Worm (Caenorhabditis elegans) whole organism, dauer: ENCODE results near the gene gst-15.
"Not testable (repeated sequence)": the region's sequence is repeated elsewhere in the genome, so short reads cannot be mapped to it uniquely, and the experiment has no call there.

Experiments used
- unc-62 ChIP-seq: sonication (generic microtip); optimal IDR thresholded peaks from 2 replicates; lab custom pipeline; 2017; ENCODE audit warnings: missing biosample characterization, missing genetic modification reagents, missing genetic modification characterization

gst-15 gene

ce11 chrII:13613096-13613495 is at the start of gene gst-15:
Gene gst-15 (minus strand): TSS chrII:13613196.
- no peak for TF ChIP-seq unc-62

- not testable (repeated sequence) for TF ChIP-seq unc-62
Observed at ce11 chrII:13661990-13662389, 49.0 kb upstream of the gst-15 start, which contains the start of gene C31C9.6. Gene C31C9.6 (minus strand): TSS chrII:13662090.

- TF ChIP-seq unc-62 = not testable (repeated sequence)
Observed at ce11 chrII:13654723-13655122, 41.7 kb upstream of the gst-15 start, which contains the start of gene C31C9.9. Gene C31C9.9 (plus strand): TSS chrII:13655023.

- TF ChIP-seq unc-62 = no peak
Observed at ce11 chrII:13648230-13648629, 35.2 kb upstream of the gst-15 start, which contains the start of gene fbxa-169. Gene fbxa-169 (plus strand): TSS chrII:13648530.

ce11 chrII:13641311-13641710 is 28.3 kb upstream of the gst-15 start, which contains the start of gene fbxa-167:
Gene fbxa-167 (plus strand): TSS chrII:13641489.
- TF ChIP-seq unc-62 = no peak

- no peak for TF ChIP-seq unc-62
Observed at ce11 chrII:13640210-13640609, 27.2 kb upstream of the gst-15 start.

- no peak for TF ChIP-seq unc-62
Observed at ce11 chrII:13638576-13638975, 25.6 kb upstream of the gst-15 start.

ce11 chrII:13637941-13638489 is 25.0 kb upstream of the gst-15 start, which contains the start of gene phdh-1:
Gene phdh-1 (minus strand): TSS chrII:13638480.
- TF ChIP-seq unc-62 = no peak

ce11 chrII:13637464-13637863 is 24.5 kb upstream of the gst-15 start:
- no peak for TF ChIP-seq unc-62

ce11 chrII:13636596-13636995 is 23.6 kb upstream of the gst-15 start:
- TF ChIP-seq unc-62 = no peak

ce11 chrII:13632238-13632637 is 19.2 kb upstream of the gst-15 start, which contains the start of gene tag-10:
Gene tag-10 (plus strand): TSS chrII:13632584.
- TF ChIP-seq unc-62 = no peak

- no peak for TF ChIP-seq unc-62
Observed at ce11 chrII:13630690-13631089, 17.7 kb upstream of the gst-15 start, which contains the start of the genes gst-17 and gst-18. Gene gst-17 (minus strand): TSS chrII:13630790. Gene gst-18 (minus strand): TSS chrII:13630887.

- TF ChIP-seq unc-62 = no peak
Observed at ce11 chrII:13627001-13627400, 14.0 kb upstream of the gst-15 start, which contains the start of gene gst-19. Gene gst-19 (minus strand): TSS chrII:13627145.

- no peak for TF ChIP-seq unc-62
Observed at ce11 chrII:13624330-13624729, 11.3 kb upstream of the gst-15 start, which contains the start of gene gst-16. Gene gst-16 (minus strand): TSS chrII:13624440.

ce11 chrII:13617808-13618207 is 4.8 kb upstream of the gst-15 start, which contains the start of gene gst-12:
Gene gst-12 (minus strand): TSS chrII:13618061.
- TF ChIP-seq unc-62 = no peak

- no peak for TF ChIP-seq unc-62
Observed at ce11 chrII:13616000-13616399, 3.0 kb upstream of the gst-15 start, which contains the start of gene gst-14. Gene gst-14 (minus strand): TSS chrII:13616100.

- TF ChIP-seq unc-62 = no peak
Observed at ce11 chrII:13614516-13614915, 1.5 kb upstream of the gst-15 start.

- TF ChIP-seq unc-62 = no peak
Observed at ce11 chrII:13611186-13611585, 1.8 kb downstream of the gst-15 start, which contains the start of gene gst-24. Gene gst-24 (minus strand): TSS chrII:13611366.
